Worm (Caenorhabditis elegans) whole organism, midembryonic: ENCODE results near the gene abf-5.

Experiments used
- T22C8.4 ChIP-seq: fragments of 200-800 bp; sonication (Bioruptor generic); IDR thresholded peaks from 2 replicates; pipeline ENCODE4 v1.3.6; 2022; ENCODE audit warnings: missing genetic modification characterization, missing compliant biosample characterization
- cog-1 ChIP-seq: sonication (generic microtip); optimal IDR thresholded peaks from 2 replicates; lab custom pipeline; 2016; ENCODE audit warnings: missing genetic modification characterization, missing compliant biosample characterization
- flt-1 ChIP-seq: fragments of 200-800 bp; sonication (Bioruptor generic); IDR thresholded peaks from 2 replicates; pipeline ENCODE4 v1.3.6; 2022; ENCODE audit warnings: missing genetic modification characterization, missing compliant biosample characterization
- klf-2 ChIP-seq: fragments of 200-800 bp; sonication (Bioruptor generic); conservative IDR thresholded peaks from 2 replicates; pipeline ENCODE4 v1.3.6; 2022; ENCODE audit warnings: missing genetic modification reagents, missing genetic modification characterization, missing compliant biosample characterization
- med-1 ChIP-seq: sonication (generic microtip); optimal IDR thresholded peaks from 2 replicates; lab custom pipeline; 2017; ENCODE audit warnings: missing genetic modification characterization, mild to moderate bottlenecking, missing compliant biosample characterization, antibody characterized with exemption, missing genetic modification reagents; ENCODE audit not compliant: insufficient read depth
- ref-1 ChIP-seq: fragments of 200-800 bp; sonication (Bioruptor generic); conservative IDR thresholded peaks from 2 replicates; pipeline ENCODE4 v1.3.6; 2022; ENCODE audit warnings: missing genetic modification reagents, missing genetic modification characterization, missing compliant biosample characterization
- tab-1 ChIP-seq: fragments of 200-800 bp; sonication (Bioruptor generic); IDR thresholded peaks from 2 replicates; pipeline ENCODE4 v1.3.6; 2022; ENCODE audit warnings: missing genetic modification characterization, missing compliant biosample characterization
- ztf-23 ChIP-seq: fragments of 200-800 bp; sonication (Bioruptor generic); IDR thresholded peaks from 2 replicates; pipeline ENCODE4 v1.3.6; 2022; ENCODE audit warnings: missing genetic modification reagents, missing genetic modification characterization, missing compliant biosample characterization
- ztf-29 ChIP-seq: fragments of 200-800 bp; sonication (Bioruptor generic); IDR thresholded peaks from 2 replicates; pipeline ENCODE4 v1.3.6; 2022; ENCODE audit warnings: missing genetic modification reagents, missing genetic modification characterization, missing compliant biosample characterization

Gene abf-5

DNA sequence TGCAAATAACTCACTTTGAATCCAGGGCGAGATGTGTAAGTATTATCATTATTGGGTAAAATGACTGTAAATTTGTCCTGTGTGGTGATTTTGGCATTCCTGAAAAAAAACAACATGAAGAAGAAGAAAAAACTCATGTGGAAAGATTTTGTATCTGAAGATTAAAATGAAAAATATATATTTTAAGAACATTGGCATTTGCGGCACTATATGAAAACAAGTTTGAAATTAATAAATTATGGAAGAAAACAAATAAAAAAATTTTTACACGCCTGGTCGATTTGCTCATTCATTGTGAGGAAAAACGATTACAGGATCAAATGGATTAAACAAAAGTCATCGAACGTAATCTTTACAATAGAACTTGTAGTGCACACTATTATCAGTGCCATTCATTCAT lies 23.0 kb upstream of the abf-5 start, which contains the start of gene ilc-17.1:
Gene ilc-17.1 (minus strand): TSS at position 101 of the 400 bp plus-strand sequence.
- TF ChIP-seq med-1 (GFP tag; lab: Kevin White, UChicago) (no peak), ref-1 (GFP tag; lab: Robert Waterston, UW) (no peak), flt-1 (GFP tag; lab: Robert Waterston, UW) (no peak), ztf-29 (GFP tag; lab: Robert Waterston, UW) (no peak), ztf-23 (GFP tag; lab: Robert Waterston, UW) (no peak)

DNA sequence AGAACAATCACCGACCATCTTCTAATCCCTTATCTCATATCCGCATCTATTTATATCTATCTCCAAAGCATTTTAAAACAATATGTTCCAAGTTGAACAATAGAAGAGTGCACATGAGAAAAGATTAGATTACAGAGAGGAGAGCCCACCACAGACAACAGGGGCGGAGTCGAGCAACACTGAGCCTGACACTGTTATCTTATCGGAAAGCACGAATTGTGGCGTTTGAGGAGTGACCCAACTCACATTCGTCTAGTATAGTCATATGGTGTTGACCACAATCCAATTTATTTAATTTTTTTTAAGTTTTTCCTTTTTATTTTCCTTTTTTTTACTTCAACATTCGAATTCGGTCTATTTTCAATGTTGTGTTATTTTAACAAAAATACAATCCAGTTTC lies 12.0 kb upstream of the abf-5 start:
- TF ChIP-seq klf-2 (GFP tag; lab: Robert Waterston, UW): no peak
- TF ChIP-seq tab-1 (GFP tag; lab: Robert Waterston, UW): no peak
- TF ChIP-seq med-1 (GFP tag; lab: Kevin White, UChicago): no peak
- TF ChIP-seq flt-1 (GFP tag; lab: Robert Waterston, UW): no peak
- TF ChIP-seq ztf-29 (GFP tag; lab: Robert Waterston, UW): no peak
- no peak for TF ChIP-seq ztf-23 (GFP tag; lab: Robert Waterston, UW)
- no peak for TF ChIP-seq T22C8.4 (GFP tag; lab: Robert Waterston, UW)
- TF ChIP-seq cog-1: no peak
- no peak for TF ChIP-seq ref-1 (GFP tag; lab: Robert Waterston, UW)

- TF ChIP-seq cog-1: no peak
- no peak for TF ChIP-seq ref-1 (GFP tag; lab: Robert Waterston, UW)
- TF ChIP-seq ztf-23 (GFP tag; lab: Robert Waterston, UW): no peak
- no peak for TF ChIP-seq med-1 (GFP tag; lab: Kevin White, UChicago)
- TF ChIP-seq klf-2 (GFP tag; lab: Robert Waterston, UW): no peak
Measured at ce11 chrX:12781712-12782444, 10.8 kb upstream of the abf-5 start, which contains the start of gene alh-13. alh-13 (plus strand) TSS chrX:12782394.

ce11 chrX:12787624-12788023 lies 5.0 kb upstream of the abf-5 start, which contains the start of gene str-124:
str-124 (plus strand) TSS chrX:12787924.
- TF ChIP-seq T22C8.4 (GFP tag; lab: Robert Waterston, UW) (no peak), ztf-29 (GFP tag; lab: Robert Waterston, UW) (no peak), tab-1 (GFP tag; lab: Robert Waterston, UW) (no peak), med-1 (GFP tag; lab: Kevin White, UChicago) (no peak), klf-2 (GFP tag; lab: Robert Waterston, UW) (no peak), cog-1 (no peak), ref-1 (GFP tag; lab: Robert Waterston, UW) (no peak), ztf-23 (GFP tag; lab: Robert Waterston, UW) (no peak)

DNA sequence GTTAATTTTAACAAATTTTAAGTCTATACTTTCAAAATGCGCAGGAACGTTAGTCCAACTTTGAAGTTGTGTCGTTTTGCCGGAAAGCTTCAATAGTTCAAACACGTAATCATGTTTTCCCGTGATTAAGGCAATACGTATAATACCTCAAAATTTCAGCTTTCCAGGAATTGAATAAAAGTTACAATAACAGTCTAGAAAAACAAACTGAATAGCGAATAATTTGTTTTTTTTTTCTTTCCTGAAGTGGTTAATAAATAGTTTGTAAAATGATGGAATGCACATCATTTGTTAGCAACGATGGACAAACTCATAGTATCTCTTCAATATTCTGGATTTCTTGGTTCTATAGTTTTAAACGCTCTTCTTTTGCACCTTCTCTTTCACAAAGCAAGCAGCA lies 2.6 kb upstream of the abf-5 start, which contains the start of gene str-123:
Gene str-123 (plus strand): TSS at position 301 of the 400 bp plus-strand sequence.
- no peak for TF ChIP-seq klf-2 (GFP tag; lab: Robert Waterston, UW)
- TF ChIP-seq flt-1 (GFP tag; lab: Robert Waterston, UW): no peak
- TF ChIP-seq T22C8.4 (GFP tag; lab: Robert Waterston, UW): no peak
- TF ChIP-seq ztf-29 (GFP tag; lab: Robert Waterston, UW): no peak
- TF ChIP-seq ref-1 (GFP tag; lab: Robert Waterston, UW): no peak
- TF ChIP-seq med-1 (GFP tag; lab: Kevin White, UChicago): no peak
- no peak for TF ChIP-seq tab-1 (GFP tag; lab: Robert Waterston, UW)
- no peak for TF ChIP-seq cog-1

- TF ChIP-seq ref-1 (GFP tag; lab: Robert Waterston, UW) (no peak), flt-1 (GFP tag; lab: Robert Waterston, UW) (no peak), tab-1 (GFP tag; lab: Robert Waterston, UW) (no peak), ztf-29 (GFP tag; lab: Robert Waterston, UW) (no peak), T22C8.4 (GFP tag; lab: Robert Waterston, UW) (no peak), ztf-23 (GFP tag; lab: Robert Waterston, UW) (no peak)
Measured at ce11 chrX:12793075-12793474, 421 bp downstream of the abf-5 start.

DNA sequence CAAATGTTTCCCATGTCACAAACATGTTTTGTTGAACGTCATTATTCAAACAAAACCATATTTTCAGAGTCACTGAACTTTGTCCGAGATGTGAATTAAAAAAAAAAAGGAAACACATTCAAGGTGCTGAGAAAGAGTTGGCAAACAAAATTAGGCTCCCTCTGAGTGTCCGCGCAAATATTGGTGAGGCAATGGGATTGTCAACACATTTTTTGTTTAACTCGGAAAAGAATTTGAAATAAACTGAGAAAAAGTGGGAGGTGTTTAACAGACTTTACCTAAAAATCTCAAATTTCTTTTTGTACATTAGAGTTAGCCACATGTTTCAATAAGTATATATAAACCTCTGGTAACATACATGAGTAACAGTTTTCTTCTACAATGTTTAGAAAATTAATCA lies 1.1 kb downstream of the abf-5 start, which contains the start of gene abf-6:
Gene abf-6 (plus strand): TSS at position 323 of the 400 bp plus-strand sequence.
- TF ChIP-seq ref-1 (GFP tag; lab: Robert Waterston, UW) (no peak), cog-1 (no peak), ztf-23 (GFP tag; lab: Robert Waterston, UW) (no peak), flt-1 (GFP tag; lab: Robert Waterston, UW) (no peak), med-1 (GFP tag; lab: Kevin White, UChicago) (no peak), ztf-29 (GFP tag; lab: Robert Waterston, UW) (no peak), klf-2 (GFP tag; lab: Robert Waterston, UW) (no peak), T22C8.4 (GFP tag; lab: Robert Waterston, UW) (no peak), tab-1 (GFP tag; lab: Robert Waterston, UW) (no peak)

- no peak for TF ChIP-seq tab-1 (GFP tag; lab: Robert Waterston, UW)
- no peak for TF ChIP-seq klf-2 (GFP tag; lab: Robert Waterston, UW)
- no peak for TF ChIP-seq cog-1
- no peak for TF ChIP-seq T22C8.4 (GFP tag; lab: Robert Waterston, UW)
- TF ChIP-seq ref-1 (GFP tag; lab: Robert Waterston, UW): no peak
- TF ChIP-seq ztf-29 (GFP tag; lab: Robert Waterston, UW): no peak
- no peak for TF ChIP-seq ztf-23 (GFP tag; lab: Robert Waterston, UW)
- no peak for TF ChIP-seq flt-1 (GFP tag; lab: Robert Waterston, UW)
Measured at ce11 chrX:12799831-12800230, 7.2 kb downstream of the abf-5 start.

DNA sequence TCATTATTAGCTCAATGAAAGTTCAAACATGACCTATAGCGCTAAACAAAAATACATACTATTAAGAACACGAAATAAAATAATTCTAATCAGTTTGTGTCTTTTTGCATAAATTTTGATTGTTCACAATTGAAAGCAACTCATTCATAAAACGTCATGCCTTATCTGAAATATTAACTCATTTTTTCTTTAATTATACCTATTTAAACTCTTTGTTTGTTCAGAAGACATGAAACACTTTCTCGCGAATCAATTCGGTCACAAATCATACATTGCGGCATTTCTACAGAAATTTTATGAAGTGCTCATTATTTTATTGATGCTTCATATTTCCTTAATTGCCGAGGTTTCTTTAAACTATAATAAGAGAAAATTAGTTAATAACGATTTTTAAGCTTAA lies 14.3 kb downstream of the abf-5 start:
- TF ChIP-seq ztf-29 (GFP tag; lab: Robert Waterston, UW) (no peak), klf-2 (GFP tag; lab: Robert Waterston, UW) (no peak), cog-1 (no peak), med-1 (GFP tag; lab: Kevin White, UChicago) (no peak), T22C8.4 (GFP tag; lab: Robert Waterston, UW) (no peak), ref-1 (GFP tag; lab: Robert Waterston, UW) (no peak), tab-1 (GFP tag; lab: Robert Waterston, UW) (no peak), ztf-23 (GFP tag; lab: Robert Waterston, UW) (no peak), flt-1 (GFP tag; lab: Robert Waterston, UW) (no peak)
